Worm (Caenorhabditis elegans): Measurements from ENCODE around the gene hrde-1.
A peak's percentile ranks its signal among the peaks of the same experiment; 100 is the strongest.

- no peak for TF ChIP-seq ama-1 (optimal IDR thresholded peaks at IDR 0.05)
- no peak for TF ChIP-seq ama-1 (GFP tag; optimal IDR thresholded peaks at IDR 0.05)
- TF ChIP-seq die-1 (tag; optimal IDR thresholded peaks at IDR 0.05) = no peak
- TF ChIP-seq ceh-58 (GFP tag; IDR thresholded peaks at IDR 0.05) = no peak
- TF ChIP-seq F57C9.4 (tag; optimal IDR thresholded peaks at IDR 0.05) = no peak
- TF ChIP-seq tbp1 (GFP tag; optimal IDR thresholded peaks at IDR 0.05) = peak; percentile 16
- TF ChIP-seq rpc-1 (optimal IDR thresholded peaks at IDR 0.05) = no peak
- no peak for TF ChIP-seq rpc-1 (tag; optimal IDR thresholded peaks at IDR 0.05)
- no peak for TF ChIP-seq ekl-4 (GFP tag; IDR thresholded peaks at IDR 0.05)
Observed at ce11 chrIII:4205751-4206327, 29.9 kb upstream of the hrde-1 start, which contains the start of gene R74.8.
